Fruit fly (Drosophila melanogaster) whole organism, prepupa: ENCODE measurements around the gene CG8032.

Experiments
- Blimp-1 ChIP-seq: fragments of 200-800 bp; sonication (Bioruptor generic); optimal IDR thresholded peaks from 3 replicates; lab custom pipeline; 2017; ENCODE audit warnings: missing biosample characterization, missing genetic modification characterization, mild to moderate bottlenecking, moderate library complexity, missing genetic modification reagents
- CG10631 ChIP-seq: fragments of 200-800 bp; sonication (Bioruptor generic); optimal IDR thresholded peaks from 2 replicates; lab custom pipeline; 2016; ENCODE audit warnings: missing biosample characterization, missing genetic modification characterization
- CG10669 ChIP-seq: fragments of 200-800 bp; sonication (Bioruptor generic); optimal IDR thresholded peaks from 3 replicates; lab custom pipeline; 2018; ENCODE audit warnings: missing biosample characterization, mild to moderate bottlenecking, missing genetic modification characterization, moderate library complexity
- CG11294 ChIP-seq: fragments of 200-800 bp; sonication (Bioruptor generic); IDR thresholded peaks from 2 replicates; pipeline ENCODE4 v1.3.6; 2022; ENCODE audit warnings: missing biosample characterization, missing genetic modification characterization
- CG11762 ChIP-seq: fragments of 200-800 bp; sonication (Bioruptor generic); optimal IDR thresholded peaks from 3 replicates; lab custom pipeline; 2016; ENCODE audit warnings: missing biosample characterization, missing genetic modification characterization; ENCODE audit not compliant: insufficient read depth
- CG15336 ChIP-seq: fragments of 200-800 bp; sonication (Bioruptor generic); IDR thresholded peaks from 2 replicates; pipeline ENCODE4 v1.3.6; 2022; ENCODE audit warnings: missing biosample characterization, missing genetic modification characterization
- CG1621 ChIP-seq: fragments of 200-800 bp; sonication (Bioruptor generic); optimal IDR thresholded peaks from 3 replicates; lab custom pipeline; 2018; ENCODE audit warnings: missing biosample characterization, mild to moderate bottlenecking, missing genetic modification characterization
- CG16779 ChIP-seq: fragments of 200-800 bp; sonication (Bioruptor generic); optimal IDR thresholded peaks from 3 replicates; lab custom pipeline; 2017; ENCODE audit warnings: missing biosample characterization, mild to moderate bottlenecking, missing genetic modification characterization
- CG3032 ChIP-seq: fragments of 200-800 bp; optimal IDR thresholded peaks from 2 replicates; lab custom pipeline; 2019; ENCODE audit warnings: missing biosample characterization, mild to moderate bottlenecking, missing genetic modification characterization, moderate library complexity
- CG31627 ChIP-seq: fragments of 200-800 bp; sonication (Bioruptor generic); optimal IDR thresholded peaks from 3 replicates; lab custom pipeline; 2016; ENCODE audit warnings: missing biosample characterization, missing genetic modification characterization
- CG32006 ChIP-seq: fragments of 200-800 bp; sonication (Bioruptor generic); optimal IDR thresholded peaks from 3 replicates; lab custom pipeline; 2017; ENCODE audit warnings: missing biosample characterization, mild to moderate bottlenecking, missing genetic modification characterization
- CG34406 ChIP-seq: fragments of 200-800 bp; sonication (Bioruptor generic); optimal IDR thresholded peaks from 3 replicates; lab custom pipeline; 2016; ENCODE audit warnings: missing biosample characterization, missing genetic modification characterization
- CG3919 ChIP-seq: fragments of 200-800 bp; sonication (Bioruptor generic); optimal IDR thresholded peaks from 3 replicates; lab custom pipeline; 2016; ENCODE audit warnings: missing biosample characterization, missing genetic modification characterization
- CG4318 ChIP-seq: fragments of 200-800 bp; sonication (Bioruptor generic); optimal IDR thresholded peaks from 3 replicates; lab custom pipeline; 2017; ENCODE audit warnings: missing biosample characterization, mild to moderate bottlenecking, missing genetic modification characterization
- CG6163 ChIP-seq: fragments of 200-800 bp; sonication (Bioruptor generic); IDR thresholded peaks from 3 replicates; pipeline ENCODE4 v1.3.6; 2022; ENCODE audit warnings: missing biosample characterization, missing genetic modification characterization
- CG6276 ChIP-seq: fragments of 200-800 bp; sonication (Bioruptor generic); optimal IDR thresholded peaks from 2 replicates; lab custom pipeline; 2017; ENCODE audit warnings: missing biosample characterization, mild to moderate bottlenecking, missing genetic modification characterization
- CG6792 ChIP-seq: fragments of 200-800 bp; sonication (Bioruptor generic); optimal IDR thresholded peaks from 3 replicates; lab custom pipeline; 2016; ENCODE audit warnings: missing biosample characterization, missing genetic modification characterization
- CG6808 ChIP-seq: fragments of 200-800 bp; sonication (Bioruptor generic); optimal IDR thresholded peaks from 3 replicates; lab custom pipeline; 2017; ENCODE audit warnings: missing biosample characterization, missing genetic modification characterization, mild to moderate bottlenecking, moderate library complexity, missing genetic modification reagents
- CG6854 ChIP-seq: fragments of 200-800 bp; sonication (Bioruptor generic); optimal IDR thresholded peaks from 2 replicates; lab custom pipeline; 2017; ENCODE audit warnings: missing biosample characterization, mild to moderate bottlenecking, missing genetic modification characterization
- CG7368 ChIP-seq: fragments of 200-800 bp; sonication (Bioruptor generic); optimal IDR thresholded peaks from 3 replicates; lab custom pipeline; 2016; ENCODE audit warnings: missing biosample characterization, missing genetic modification characterization
- CG8119 ChIP-seq: fragments of 200-800 bp; sonication (Bioruptor generic); IDR thresholded peaks from 3 replicates; pipeline ENCODE4 v1.3.6; 2022; ENCODE audit warnings: missing biosample characterization, missing genetic modification characterization
- CG8632 ChIP-seq: fragments of 200-800 bp; sonication (Bioruptor generic); optimal IDR thresholded peaks from 3 replicates; lab custom pipeline; 2016; ENCODE audit warnings: missing biosample characterization, missing genetic modification characterization
- Eip75B ChIP-seq: fragments of 200-800 bp; sonication (Bioruptor generic); optimal IDR thresholded peaks from 3 replicates; lab custom pipeline; 2016; ENCODE audit warnings: missing biosample characterization, missing genetic modification characterization
- Eip93F ChIP-seq: fragments of 200-800 bp; sonication (Bioruptor generic); optimal IDR thresholded peaks from 2 replicates; lab custom pipeline; 2016; ENCODE audit warnings: missing biosample characterization, mild to moderate bottlenecking, missing genetic modification characterization
- Ets21C ChIP-seq: fragments of 200-800 bp; sonication (Bioruptor generic); optimal IDR thresholded peaks from 3 replicates; lab custom pipeline; 2016; ENCODE audit warnings: missing biosample characterization, missing genetic modification characterization
- Ets96B ChIP-seq: fragments of 200-800 bp; optimal IDR thresholded peaks from 2 replicates; lab custom pipeline; 2019; ENCODE audit warnings: missing biosample characterization, mild to moderate bottlenecking, missing genetic modification characterization, moderate library complexity
- Gug ChIP-seq: fragments of 200-800 bp; sonication (Bioruptor generic); IDR thresholded peaks from 2 replicates; pipeline ENCODE4 v1.3.6; 2022; ENCODE audit warnings: missing biosample characterization, missing genetic modification characterization
- Hr38 ChIP-seq: sonication (Bioruptor generic); optimal IDR thresholded peaks from 2 replicates; lab custom pipeline; 2016; ENCODE audit warnings: missing biosample characterization, missing genetic modification characterization
- Hr4 ChIP-seq: fragments of 200-800 bp; sonication (Bioruptor generic); optimal IDR thresholded peaks from 3 replicates; lab custom pipeline; 2016; ENCODE audit warnings: missing biosample characterization, missing genetic modification characterization
- Lpt ChIP-seq: fragments of 200-800 bp; sonication (Bioruptor generic); optimal IDR thresholded peaks from 3 replicates; lab custom pipeline; 2016; ENCODE audit warnings: missing biosample characterization, missing genetic modification characterization
- Met ChIP-seq: fragments of 200-800 bp; sonication (Bioruptor generic); optimal IDR thresholded peaks from 3 replicates; lab custom pipeline; 2016; ENCODE audit warnings: missing biosample characterization, missing genetic modification characterization
- Smox ChIP-seq: fragments of 200-800 bp; sonication (Bioruptor generic); optimal IDR thresholded peaks from 3 replicates; lab custom pipeline; 2016; ENCODE audit warnings: missing biosample characterization, missing genetic modification characterization
- Sox102F ChIP-seq: fragments of 200-800 bp; sonication (Bioruptor generic); optimal IDR thresholded peaks from 2 replicates; lab custom pipeline; 2016; ENCODE audit warnings: missing biosample characterization, mild to moderate bottlenecking, missing genetic modification characterization
- Sox14 ChIP-seq: fragments of 200-800 bp; sonication (Bioruptor generic); optimal IDR thresholded peaks from 3 replicates; lab custom pipeline; 2016; ENCODE audit warnings: missing biosample characterization, missing genetic modification characterization
- Sox15 ChIP-seq: fragments of 200-800 bp; sonication (Bioruptor generic); optimal IDR thresholded peaks from 3 replicates; lab custom pipeline; 2016; ENCODE audit warnings: missing biosample characterization, missing genetic modification characterization
- achi ChIP-seq: fragments of 200-800 bp; sonication (Bioruptor generic); optimal IDR thresholded peaks from 3 replicates; lab custom pipeline; 2016; ENCODE audit warnings: missing biosample characterization, missing genetic modification characterization
- acj6 ChIP-seq: fragments of 200-800 bp; sonication (Bioruptor generic); optimal IDR thresholded peaks from 3 replicates; lab custom pipeline; 2016; ENCODE audit warnings: missing biosample characterization, missing genetic modification characterization
- dac ChIP-seq: fragments of 200-800 bp; sonication (Bioruptor generic); optimal IDR thresholded peaks from 2 replicates; lab custom pipeline; 2017; ENCODE audit warnings: missing biosample characterization, mild to moderate bottlenecking, missing genetic modification characterization
- dsx ChIP-seq: fragments of 200-800 bp; optimal IDR thresholded peaks from 3 replicates; lab custom pipeline; 2019; ENCODE audit warnings: missing biosample characterization, mild to moderate bottlenecking, missing genetic modification characterization, moderate library complexity; ENCODE audit not compliant: poor library complexity, severe bottlenecking
- eg ChIP-seq: fragments of 200-800 bp; sonication (Bioruptor generic); IDR thresholded peaks from 3 replicates; pipeline ENCODE4 v1.3.6; 2022; ENCODE audit warnings: missing biosample characterization, missing genetic modification characterization
- fd59A ChIP-seq: fragments of 200-800 bp; sonication (Bioruptor generic); optimal IDR thresholded peaks from 2 replicates; lab custom pipeline; 2017; ENCODE audit warnings: missing biosample characterization, mild to moderate bottlenecking, missing genetic modification characterization, missing genetic modification reagents
- fd85E ChIP-seq: fragments of 200-800 bp; sonication (Bioruptor generic); optimal IDR thresholded peaks from 3 replicates; lab custom pipeline; 2016; ENCODE audit warnings: missing biosample characterization, missing genetic modification characterization
- fkh ChIP-seq: fragments of 200-800 bp; sonication (Bioruptor generic); optimal IDR thresholded peaks from 3 replicates; lab custom pipeline; 2017; ENCODE audit warnings: missing biosample characterization, mild to moderate bottlenecking, missing genetic modification characterization, moderate library complexity
- lz ChIP-seq: fragments of 200-800 bp; sonication (Bioruptor generic); optimal IDR thresholded peaks from 3 replicates; lab custom pipeline; 2016; ENCODE audit warnings: missing biosample characterization, missing genetic modification characterization
- net ChIP-seq: fragments of 200-800 bp; sonication (Bioruptor generic); optimal IDR thresholded peaks from 3 replicates; lab custom pipeline; 2016; ENCODE audit warnings: missing biosample characterization, missing genetic modification characterization
- pdm3 ChIP-seq: fragments of 200-800 bp; sonication (Bioruptor generic); optimal IDR thresholded peaks from 3 replicates; lab custom pipeline; 2016; ENCODE audit warnings: missing biosample characterization, missing genetic modification characterization
- salr ChIP-seq, 2 experiments: fragments of 200-800 bp; sonication (Bioruptor generic); optimal IDR thresholded peaks; 3 replicates each; lab custom pipeline; 2016 to 2018; ENCODE audit warnings: missing biosample characterization in 2 of 2, missing genetic modification characterization in 2 of 2, mild to moderate bottlenecking in 1 of 2
- spab ChIP-seq: fragments of 200-800 bp; sonication (Bioruptor generic); optimal IDR thresholded peaks from 2 replicates; lab custom pipeline; 2017; ENCODE audit warnings: missing biosample characterization, mild to moderate bottlenecking, missing genetic modification characterization, missing genetic modification reagents
- svp ChIP-seq: fragments of 200-800 bp; sonication (Bioruptor generic); peaks from one replicate; lab custom pipeline; 2016; ENCODE audit warnings: missing biosample characterization, missing genetic modification characterization
- topi ChIP-seq: fragments of 200-800 bp; sonication (Bioruptor generic); optimal IDR thresholded peaks from 3 replicates; lab custom pipeline; 2016; ENCODE audit warnings: missing biosample characterization, missing genetic modification characterization
- vri ChIP-seq: fragments of 200-800 bp; sonication (Bioruptor generic); optimal IDR thresholded peaks from 3 replicates; lab custom pipeline; 2016; ENCODE audit warnings: missing biosample characterization, mild to moderate bottlenecking, missing genetic modification characterization

The CG8032 gene

dm6 chr3R:8669029-8669707 lies 5.3 kb downstream of the CG8032 start:
- TF ChIP-seq lz (GFP tag; lab: Kevin White, UChicago) (peak; percentile 98), CG10631 (GFP tag; lab: Kevin White, UChicago) (peak; percentile 98), CG31627 (GFP tag; lab: Kevin White, UChicago) (peak; percentile 97), dsx (GFP tag; lab: Kevin White, UChicago) (peak; percentile 97), CG8119 (GFP tag; lab: Robert Waterston, UW) (peak; percentile 98), CG6854 (peak; percentile 94), CG4318 (peak; percentile 96), CG6808 (GFP tag; lab: Kevin White, UChicago) (peak; percentile 96), topi (peak; percentile 98), CG8632 (GFP tag; lab: Kevin White, UChicago) (peak; percentile 97), CG11294 (peak; percentile 94), CG32006 (GFP tag; lab: Kevin White, UChicago) (peak; percentile 98), spab (GFP tag; lab: Kevin White, UChicago) (peak; percentile 97), dac (GFP tag; lab: Kevin White, UChicago) (peak; percentile 94), CG3032 (peak; percentile 97), Blimp-1 (GFP tag; lab: Kevin White, UChicago) (peak; percentile 88), CG6276 (peak; percentile 98), CG11762 (GFP tag; lab: Kevin White, UChicago) (peak; percentile 95), Sox15 (GFP tag; lab: Kevin White, UChicago) (peak; percentile 93), svp (GFP tag; lab: Kevin White, UChicago) (peak; percentile 98), pdm3 (GFP tag; lab: Kevin White, UChicago) (peak; percentile 98), fkh (GFP tag; lab: Kevin White, UChicago) (peak; percentile 80), CG15336 (GFP tag; lab: Robert Waterston, UW) (peak; percentile 99), eg (peak; percentile 98), acj6 (GFP tag; lab: Kevin White, UChicago) (peak; percentile 98), CG1621 (tag; lab: Kevin White, UChicago) (peak; percentile 98), Hr4 (GFP tag; lab: Kevin White, UChicago) (peak; percentile 99), fd59A (GFP tag; lab: Kevin White, UChicago) (peak; percentile 93), Ets96B (tag; lab: Kevin White, UChicago) (peak; percentile 99), Eip75B (peak; percentile 98), Smox (peak; percentile 97), CG6792 (GFP tag; lab: Kevin White, UChicago) (peak; percentile 98), Gug (GFP tag; lab: Robert Waterston, UW) (peak; percentile 96), Eip93F (GFP tag; lab: Kevin White, UChicago) (peak; percentile 97), achi (GFP tag; lab: Kevin White, UChicago) (peak; percentile 97), CG6163 (GFP tag; lab: Robert Waterston, UW) (peak; percentile 99), Hr38 (GFP tag; lab: Kevin White, UChicago) (peak; percentile 64), fd85E (peak; percentile 94), vri (GFP tag; lab: Kevin White, UChicago) (peak; percentile 98), CG16779 (tag; lab: Kevin White, UChicago) (peak; percentile 97), CG10669 (GFP tag; lab: Kevin White, UChicago) (peak; percentile 98), CG3919 (GFP tag; lab: Kevin White, UChicago) (peak; percentile 99), Met (GFP tag; lab: Kevin White, UChicago) (peak; percentile 98), CG34406 (GFP tag; lab: Kevin White, UChicago) (peak; percentile 97), Sox14 (GFP tag; lab: Kevin White, UChicago) (peak; percentile 98), CG7368 (GFP tag; lab: Kevin White, UChicago) (peak; percentile 98), Sox102F (GFP tag; lab: Kevin White, UChicago) (peak; percentile 98), Ets21C (GFP tag; lab: Kevin White, UChicago) (peak; percentile 94), net (GFP tag; lab: Kevin White, UChicago) (peak; percentile 99), salr (GFP tag; optimal IDR thresholded peaks at IDR 0.05; lab: Kevin White, UChicago) (peak; percentile 95 to 96), Lpt (GFP tag; lab: Kevin White, UChicago) (peak; percentile 98)
